Worm (Caenorhabditis elegans) whole organism, L2 larva: ENCODE measurements around the gene F23D12.7.
A peak's percentile ranks its signal among the peaks of the same experiment; 100 is the strongest.

ENCODE experiments used
- Y55F3AM.14 ChIP-seq: fragments of 200-800 bp; sonication (Bioruptor generic); optimal IDR thresholded peaks from 2 replicates; lab custom pipeline; 2018; ENCODE audit warnings: mild to moderate bottlenecking, missing genetic modification characterization, missing compliant biosample characterization
- ZK546.5 ChIP-seq: sonication (generic microtip); optimal IDR thresholded peaks from 2 replicates; lab custom pipeline; 2017; ENCODE audit warnings: missing biosample characterization, missing genetic modification characterization
- alr-1 ChIP-seq: fragments of 150-350 bp; optimal IDR thresholded peaks from 2 replicates; lab custom pipeline; 2014; ENCODE audit warnings: missing biosample characterization, missing genetic modification characterization
- aly-2 ChIP-seq: fragments of 150-350 bp; optimal IDR thresholded peaks from 2 replicates; lab custom pipeline; 2014; ENCODE audit warnings: missing biosample characterization, missing genetic modification characterization
- ceh-16 ChIP-seq: fragments of 150-350 bp; optimal IDR thresholded peaks from 2 replicates; lab custom pipeline; 2014; ENCODE audit warnings: missing biosample characterization, missing genetic modification characterization
- ceh-82 ChIP-seq: fragments of 150-350 bp; optimal IDR thresholded peaks from 2 replicates; lab custom pipeline; 2014; ENCODE audit warnings: missing biosample characterization, missing genetic modification characterization
- crh-2 ChIP-seq: sonication (generic microtip); optimal IDR thresholded peaks from 2 replicates; lab custom pipeline; 2017; ENCODE audit warnings: missing biosample characterization, missing genetic modification characterization
- dmd-4 ChIP-seq: sonication (generic microtip); optimal IDR thresholded peaks from 2 replicates; lab custom pipeline; 2017; ENCODE audit warnings: missing biosample characterization, missing genetic modification characterization
- egl-27 ChIP-seq: sonication (generic microtip); optimal IDR thresholded peaks from 3 replicates; lab custom pipeline; 2017; ENCODE audit warnings: missing biosample characterization, missing genetic modification reagents, missing genetic modification characterization
- elt-3 ChIP-seq: sonication (generic microtip); optimal IDR thresholded peaks from 2 replicates; lab custom pipeline; 2017; ENCODE audit warnings: missing biosample characterization, missing genetic modification characterization
- fos-1 ChIP-seq: fragments of 150-350 bp; optimal IDR thresholded peaks from 2 replicates; lab custom pipeline; 2014; ENCODE audit warnings: missing biosample characterization, missing genetic modification characterization
- lin-11 ChIP-seq: fragments of 150-350 bp; sonication (generic microtip); optimal IDR thresholded peaks from 2 replicates; lab custom pipeline; 2014; ENCODE audit warnings: missing biosample characterization, missing genetic modification characterization, inconsistent platforms, mixed read lengths
- lin-13 ChIP-seq: fragments of 150-350 bp; optimal IDR thresholded peaks from 2 replicates; lab custom pipeline; 2014; ENCODE audit warnings: missing biosample characterization, missing genetic modification reagents, missing genetic modification characterization
- lin-39 ChIP-seq: fragments of 150-350 bp; optimal IDR thresholded peaks from 2 replicates; lab custom pipeline; 2014; ENCODE audit warnings: missing biosample characterization, missing genetic modification reagents, missing genetic modification characterization
- lsy-2 ChIP-seq, 2 experiments: fragments of 150-350 bp in 1 of 2; sonication (generic microtip) in 1 of 2; optimal IDR thresholded peaks; 2 replicates each; lab custom pipeline; 2014 to 2017; ENCODE audit warnings: missing biosample characterization in 2 of 2, missing genetic modification characterization in 2 of 2
- mab-5 ChIP-seq: fragments of 150-350 bp; optimal IDR thresholded peaks from 2 replicates; lab custom pipeline; 2014; ENCODE audit warnings: missing biosample characterization, missing genetic modification characterization
- mbf-1 ChIP-seq: sonication (generic microtip); optimal IDR thresholded peaks from 2 replicates; lab custom pipeline; 2017; ENCODE audit warnings: missing biosample characterization, missing genetic modification characterization
- mdl-1 ChIP-seq, 2 experiments: fragments of 150-350 bp in 1 of 2; sonication (generic microtip) in 1 of 2; optimal IDR thresholded peaks; 2 replicates each; lab custom pipeline; 2017; ENCODE audit warnings: missing biosample characterization in 2 of 2, missing genetic modification characterization in 2 of 2
- nhr-11 ChIP-seq: fragments of 150-350 bp; optimal IDR thresholded peaks from 2 replicates; lab custom pipeline; 2014; ENCODE audit warnings: missing biosample characterization, missing genetic modification characterization
- nhr-129 ChIP-seq: fragments of 150-350 bp; optimal IDR thresholded peaks from 2 replicates; lab custom pipeline; 2014; ENCODE audit warnings: missing biosample characterization, missing genetic modification characterization
- nhr-21 ChIP-seq: fragments of 150-350 bp; optimal IDR thresholded peaks from 2 replicates; lab custom pipeline; 2014; ENCODE audit warnings: missing biosample characterization, missing genetic modification characterization
- nhr-23 ChIP-seq: fragments of 150-350 bp; optimal IDR thresholded peaks from 2 replicates; lab custom pipeline; 2014; ENCODE audit warnings: missing biosample characterization, missing genetic modification reagents, missing genetic modification characterization
- nhr-237 ChIP-seq: fragments of 150-350 bp; optimal IDR thresholded peaks from 2 replicates; lab custom pipeline; 2014; ENCODE audit warnings: missing biosample characterization, missing genetic modification characterization
- nhr-25 ChIP-seq: fragments of 150-350 bp; sonication (generic microtip); optimal IDR thresholded peaks from 3 replicates; lab custom pipeline; 2014; ENCODE audit warnings: missing biosample characterization, missing genetic modification characterization
- nhr-77 ChIP-seq: fragments of 150-350 bp; optimal IDR thresholded peaks from 2 replicates; lab custom pipeline; 2014; ENCODE audit warnings: missing biosample characterization, missing genetic modification characterization
- peb-1 ChIP-seq: fragments of 150-350 bp; optimal IDR thresholded peaks from 2 replicates; lab custom pipeline; 2014; ENCODE audit warnings: missing biosample characterization, missing genetic modification characterization
- sem-4 ChIP-seq: fragments of 150-350 bp; optimal IDR thresholded peaks from 2 replicates; lab custom pipeline; 2014; ENCODE audit warnings: missing biosample characterization, missing genetic modification reagents, missing genetic modification characterization
- skn-1 ChIP-seq: sonication (generic microtip); optimal IDR thresholded peaks from 2 replicates; lab custom pipeline; 2017; ENCODE audit warnings: missing biosample characterization, missing genetic modification characterization
- sma-3 ChIP-seq: sonication (generic microtip); optimal IDR thresholded peaks from 2 replicates; lab custom pipeline; 2016; ENCODE audit warnings: missing genetic modification reagents, missing genetic modification characterization, missing compliant biosample characterization
- sma-9 ChIP-seq, 2 experiments: fragments of 150-350 bp in 1 of 2; sonication (generic microtip) in 1 of 2; optimal IDR thresholded peaks; 2 replicates each; lab custom pipeline; 2014 to 2016; ENCODE audit warnings: missing genetic modification characterization in 2 of 2, mild to moderate bottlenecking in 1 of 2, missing biosample characterization in 1 of 2, missing compliant biosample characterization in 1 of 2, missing genetic modification reagents in 1 of 2, moderate library complexity in 1 of 2
- unc-62 ChIP-seq: fragments of 150-350 bp; optimal IDR thresholded peaks from 2 replicates; lab custom pipeline; 2014; ENCODE audit warnings: missing biosample characterization, missing genetic modification reagents, missing genetic modification characterization
- zag-1 ChIP-seq: fragments of 150-350 bp; optimal IDR thresholded peaks from 2 replicates; lab custom pipeline; 2014; ENCODE audit warnings: missing biosample characterization, missing genetic modification characterization
- ztf-11 ChIP-seq: sonication (generic microtip); optimal IDR thresholded peaks from 2 replicates; lab custom pipeline; 2017; ENCODE audit warnings: missing biosample characterization, missing genetic modification characterization

Gene F23D12.7

DNA sequence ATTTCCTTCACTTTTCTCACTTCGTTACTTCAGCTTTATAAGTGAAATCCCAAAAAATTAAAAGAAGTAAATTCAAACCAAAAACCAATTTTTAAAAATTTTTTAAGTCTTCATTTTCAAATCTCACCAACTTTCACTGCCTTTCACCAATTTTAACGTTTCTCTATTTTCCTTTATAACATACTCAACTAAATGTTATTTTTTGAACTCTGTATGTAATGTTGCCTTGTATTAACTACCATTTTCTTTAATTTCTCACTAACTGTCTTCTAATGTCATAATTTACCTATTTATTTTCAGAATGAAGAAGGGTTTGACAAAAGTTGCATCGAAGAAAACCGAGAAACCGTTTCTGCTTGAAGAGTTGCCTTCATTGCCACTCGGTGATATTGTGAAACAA, 8.9 kb downstream of the F23D12.7 start, which contains the start of gene F23D12.4:
F23D12.4 (plus strand) TSS at position 301 of the 400 bp plus-strand sequence.
- no peak for TF ChIP-seq dmd-4 (tag; lab: Kevin White, UChicago)
- TF ChIP-seq fos-1 (tag; lab: Kevin White, UChicago): no peak
- TF ChIP-seq mab-5 (tag; lab: Kevin White, UChicago): no peak
- TF ChIP-seq nhr-129: no peak
- TF ChIP-seq mbf-1 (tag; lab: Kevin White, UChicago): no peak
- TF ChIP-seq elt-3 (tag; lab: Kevin White, UChicago): no peak
- TF ChIP-seq nhr-11 (tag; lab: Kevin White, UChicago): no peak
- TF ChIP-seq egl-27 (tag; lab: Kevin White, UChicago): no peak

- no peak for TF ChIP-seq ceh-82 (tag; lab: Kevin White, UChicago)
- no peak for TF ChIP-seq lin-11 (tag; lab: Kevin White, UChicago)
- TF ChIP-seq lsy-2 (tag; optimal IDR thresholded peaks at IDR 0.05; lab: Kevin White, UChicago): no peak
- no peak for TF ChIP-seq alr-1 (tag; lab: Kevin White, UChicago)
- no peak for TF ChIP-seq elt-3 (tag; lab: Kevin White, UChicago)
- no peak for TF ChIP-seq ceh-16 (tag; lab: Kevin White, UChicago)
- no peak for TF ChIP-seq nhr-23 (tag; lab: Kevin White, UChicago)
- TF ChIP-seq nhr-25 (tag; lab: Kevin White, UChicago): no peak
- no peak for TF ChIP-seq nhr-237 (tag; lab: Kevin White, UChicago)
- no peak for TF ChIP-seq zag-1 (tag; lab: Kevin White, UChicago)
- no peak for TF ChIP-seq ZK546.5 (tag; lab: Kevin White, UChicago)
- no peak for TF ChIP-seq skn-1 (tag; lab: Kevin White, UChicago)
- TF ChIP-seq, all 48 proteins: peak for 0
Measured at ce11 chrX:14442321-14442720, 11.3 kb downstream of the F23D12.7 start, which contains the start of gene F23D12.3. F23D12.3 (plus strand) TSS chrX:14442621.

ce11 chrX:14437806-14438205, 15.8 kb downstream of the F23D12.7 start:
- peak; percentile 42 for TF ChIP-seq sma-3 (GFP tag; lab: Kevin White, UChicago)
- peak; percentile 2 for TF ChIP-seq egl-27 (tag; lab: Kevin White, UChicago)
- peak; percentile 25 for TF ChIP-seq fos-1 (tag; lab: Kevin White, UChicago)
- TF ChIP-seq, all 48 proteins: peak for 3; not testable (repeated sequence) for 45

- TF ChIP-seq zag-1 (tag; lab: Kevin White, UChicago): no peak
- TF ChIP-seq sma-9 (GFP tag; optimal IDR thresholded peaks at IDR 0.05; lab: Kevin White, UChicago): no peak
- TF ChIP-seq sma-9 (tag; optimal IDR thresholded peaks at IDR 0.05; lab: Kevin White, UChicago): no peak
- TF ChIP-seq ceh-16 (tag; lab: Kevin White, UChicago): no peak
- TF ChIP-seq ztf-11 (tag; lab: Kevin White, UChicago): no peak
- no peak for TF ChIP-seq nhr-77 (tag; lab: Kevin White, UChicago)
- no peak for TF ChIP-seq lin-39 (tag; lab: Kevin White, UChicago)
- TF ChIP-seq Y55F3AM.14 (GFP tag; lab: Kevin White, UChicago): no peak
- TF ChIP-seq crh-2 (tag; lab: Kevin White, UChicago): no peak
- no peak for TF ChIP-seq unc-62 (GFP tag; lab: Kevin White, UChicago)
- TF ChIP-seq lin-13 (GFP tag; lab: Kevin White, UChicago): no peak
- TF ChIP-seq sem-4 (tag; lab: Kevin White, UChicago): no peak
- TF ChIP-seq nhr-21 (tag; lab: Kevin White, UChicago): no peak
- no peak for TF ChIP-seq mdl-1 (tag; optimal IDR thresholded peaks at IDR 0.05; lab: Kevin White, UChicago)
- TF ChIP-seq sma-3 (GFP tag; lab: Kevin White, UChicago): no peak
- no peak for TF ChIP-seq peb-1 (tag; lab: Kevin White, UChicago)
- TF ChIP-seq nhr-237 (tag; lab: Kevin White, UChicago): no peak
Measured at ce11 chrX:14435648-14436155, 17.9 kb downstream of the F23D12.7 start.

- no peak for TF ChIP-seq aly-2 (tag; lab: Kevin White, UChicago)
Measured at ce11 chrX:14430436-14430835, 23.2 kb downstream of the F23D12.7 start.
